Fruit fly (Drosophila melanogaster) whole organism, embryonic: ENCODE results near the gene SPARC.

Experiments used
- B-H1 ChIP-seq: fragments of 200-800 bp; sonication (Bioruptor generic); IDR thresholded peaks from 3 replicates; pipeline ENCODE4 v1.3.6; 2022; ENCODE audit warnings: missing biosample characterization, missing genetic modification characterization
- Bteb2 ChIP-seq: fragments of 200-800 bp; sonication (Bioruptor generic); optimal IDR thresholded peaks from 2 replicates; lab custom pipeline; 2016; ENCODE audit warnings: missing biosample characterization, missing genetic modification characterization
- CG11456 ChIP-seq: fragments of 200-800 bp; sonication (Bioruptor generic); IDR thresholded peaks from 3 replicates; pipeline ENCODE4 v1.3.6; 2022; ENCODE audit warnings: missing biosample characterization, missing genetic modification characterization
- CG11696 ChIP-seq: fragments of 200-800 bp; sonication (Bioruptor generic); IDR thresholded peaks from 2 replicates; pipeline ENCODE4 v1.3.6; 2022; ENCODE audit warnings: missing biosample characterization, missing genetic modification characterization
- CG12104 ChIP-seq: fragments of 200-800 bp; sonication (Bioruptor generic); optimal IDR thresholded peaks from 3 replicates; lab custom pipeline; 2016; ENCODE audit warnings: missing biosample characterization, missing genetic modification characterization
- CG15011 ChIP-seq: fragments of 200-800 bp; sonication (Bioruptor generic); optimal IDR thresholded peaks from 3 replicates; lab custom pipeline; 2018; ENCODE audit warnings: missing biosample characterization, mild to moderate bottlenecking, missing genetic modification characterization
- CG16815 ChIP-seq: fragments of 200-800 bp; sonication (Bioruptor generic); optimal IDR thresholded peaks from 3 replicates; lab custom pipeline; 2017; ENCODE audit warnings: missing biosample characterization, mild to moderate bottlenecking, missing genetic modification characterization
- CG18476 ChIP-seq: fragments of 200-800 bp; sonication (Bioruptor generic); optimal IDR thresholded peaks from 2 replicates; lab custom pipeline; 2016; ENCODE audit warnings: missing biosample characterization, mild to moderate bottlenecking, missing genetic modification characterization
- CG2199 ChIP-seq: fragments of 200-800 bp; sonication (Bioruptor generic); IDR thresholded peaks from 3 replicates; pipeline ENCODE4 v1.3.6; 2022; ENCODE audit warnings: missing biosample characterization, missing genetic modification characterization
- CG2202 ChIP-seq: fragments of 200-800 bp; sonication (Bioruptor generic); optimal IDR thresholded peaks from 2 replicates; lab custom pipeline; 2018; ENCODE audit warnings: missing biosample characterization, mild to moderate bottlenecking, missing genetic modification characterization
- CG31388 ChIP-seq: fragments of 200-800 bp; sonication (Bioruptor generic); optimal IDR thresholded peaks from 2 replicates; lab custom pipeline; 2016; ENCODE audit warnings: missing biosample characterization, missing genetic modification characterization
- CG33557 ChIP-seq: fragments of 200-800 bp; sonication (Bioruptor generic); optimal IDR thresholded peaks from 2 replicates; lab custom pipeline; 2019; ENCODE audit warnings: missing biosample characterization, mild to moderate bottlenecking, missing genetic modification characterization, moderate library complexity
- CG34422 ChIP-seq: fragments of 200-800 bp; sonication (Bioruptor generic); IDR thresholded peaks from 3 replicates; pipeline ENCODE4 v1.3.6; 2022; ENCODE audit warnings: missing biosample characterization, missing genetic modification characterization
- CG3995 ChIP-seq: fragments of 200-800 bp; sonication (Bioruptor generic); optimal IDR thresholded peaks from 3 replicates; lab custom pipeline; 2016; ENCODE audit warnings: missing biosample characterization, missing genetic modification characterization
- CG4360 ChIP-seq: fragments of 200-800 bp; sonication (Bioruptor generic); IDR thresholded peaks from 2 replicates; pipeline ENCODE4 v1.3.6; 2022; ENCODE audit warnings: missing biosample characterization, missing genetic modification characterization
- CG5180 ChIP-seq: fragments of 200-800 bp; sonication (Bioruptor generic); optimal IDR thresholded peaks from 3 replicates; lab custom pipeline; 2017; ENCODE audit warnings: missing biosample characterization, missing genetic modification characterization, mild to moderate bottlenecking, moderate library complexity, missing genetic modification reagents
- CG6683 ChIP-seq: fragments of 200-800 bp; sonication (Bioruptor generic); optimal IDR thresholded peaks from 2 replicates; lab custom pipeline; 2017; ENCODE audit warnings: missing biosample characterization, mild to moderate bottlenecking, missing genetic modification characterization, missing genetic modification reagents
- CG8290 ChIP-seq, 3 experiments: fragments of 200-800 bp; sonication (Bioruptor generic); optimal IDR thresholded peaks; 2 replicates each; lab custom pipeline; 2016 to 2019; ENCODE audit warnings: missing biosample characterization in 3 of 3, missing genetic modification characterization in 3 of 3, mild to moderate bottlenecking in 2 of 3, moderate library complexity in 1 of 3
- CG8359 ChIP-seq: fragments of 200-800 bp; sonication (Bioruptor generic); optimal IDR thresholded peaks from 2 replicates; lab custom pipeline; 2017; ENCODE audit warnings: missing biosample characterization, mild to moderate bottlenecking, missing genetic modification characterization, borderline replicate concordance
- CG8944 ChIP-seq: fragments of 200-800 bp; sonication (Bioruptor generic); optimal IDR thresholded peaks from 3 replicates; lab custom pipeline; 2016; ENCODE audit warnings: missing biosample characterization, missing genetic modification characterization
- CTCF ChIP-seq: fragments of 200-800 bp; sonication (Bioruptor generic); optimal IDR thresholded peaks from 2 replicates; lab custom pipeline; 2017; ENCODE audit warnings: missing biosample characterization, mild to moderate bottlenecking, missing genetic modification characterization, moderate library complexity
- Dp ChIP-seq: fragments of 200-800 bp; sonication (Bioruptor generic); optimal IDR thresholded peaks from 2 replicates; lab custom pipeline; 2018; ENCODE audit warnings: missing biosample characterization, mild to moderate bottlenecking, missing genetic modification characterization, moderate library complexity
- Gsc ChIP-seq: fragments of 200-800 bp; sonication (Bioruptor generic); IDR thresholded peaks from 2 replicates; pipeline ENCODE4 v1.3.6; 2022; ENCODE audit warnings: missing biosample characterization, missing genetic modification characterization
- HLH3B ChIP-seq: fragments of 200-800 bp; sonication (Bioruptor generic); IDR thresholded peaks from 2 replicates; pipeline ENCODE4 v1.3.6; 2022; ENCODE audit warnings: missing biosample characterization, missing genetic modification characterization
- MESR4 ChIP-seq: fragments of 200-800 bp; sonication (Bioruptor generic); optimal IDR thresholded peaks from 2 replicates; lab custom pipeline; 2018; ENCODE audit warnings: missing biosample characterization, mild to moderate bottlenecking, missing genetic modification characterization, moderate library complexity
- NC2β ChIP-seq: fragments of 200-800 bp; sonication (Bioruptor generic); optimal IDR thresholded peaks from 2 replicates; lab custom pipeline; 2016; ENCODE audit warnings: missing biosample characterization, missing genetic modification characterization
- Pdp1 ChIP-seq, 2 experiments: fragments of 200-800 bp; sonication (Bioruptor generic); optimal IDR thresholded peaks; 3 replicates each; lab custom pipeline; 2016; ENCODE audit warnings: missing biosample characterization in 2 of 2, missing genetic modification characterization in 2 of 2, mild to moderate bottlenecking in 1 of 2, moderate library complexity in 1 of 2
- Ptx1 ChIP-seq: fragments of 200-800 bp; sonication (Bioruptor generic); IDR thresholded peaks from 2 replicates; pipeline ENCODE4 v1.3.6; 2022; ENCODE audit warnings: missing biosample characterization, missing genetic modification characterization
- Trl ChIP-seq, 3 experiments: fragments of >200 bp in 2 of 3; fragments of 200-800 bp in 1 of 3; sonication (Bioruptor generic) in 1 of 3; optimal IDR thresholded peaks; 2 replicates in 1 of 3; 3 replicates in 2 of 3; lab custom pipeline; 2016 to 2017; ENCODE audit warnings: missing biosample characterization in 1 of 3, missing genetic modification characterization in 1 of 3
- Xrp1 ChIP-seq: fragments of 200-800 bp; sonication (Bioruptor generic); IDR thresholded peaks from 2 replicates; pipeline ENCODE4 v1.3.6; 2022; ENCODE audit warnings: missing biosample characterization, missing genetic modification characterization
- cas ChIP-seq: fragments of 200-800 bp; sonication (Bioruptor generic); IDR thresholded peaks from 2 replicates; pipeline ENCODE4 v1.3.6; 2022; ENCODE audit warnings: missing biosample characterization, missing genetic modification characterization
- cg ChIP-seq: fragments of 200-800 bp; sonication (Bioruptor generic); optimal IDR thresholded peaks from 3 replicates; lab custom pipeline; 2019; ENCODE audit warnings: missing biosample characterization, mild to moderate bottlenecking, missing genetic modification characterization, moderate library complexity
- chinmo ChIP-seq: fragments of 200-800 bp; sonication (Bioruptor generic); IDR thresholded peaks from 4 replicates; pipeline ENCODE4 v1.3.6; 2022; ENCODE audit warnings: missing biosample characterization, missing genetic modification characterization; ENCODE audit not compliant: partially characterized antibody
- crc ChIP-seq: fragments of 200-800 bp; sonication (Bioruptor generic); optimal IDR thresholded peaks from 2 replicates; lab custom pipeline; 2016; ENCODE audit warnings: missing biosample characterization, missing genetic modification characterization
- crol ChIP-seq: fragments of 200-800 bp; sonication (Bioruptor generic); IDR thresholded peaks from 2 replicates; pipeline ENCODE4 v1.3.6; 2022; ENCODE audit warnings: missing biosample characterization, missing genetic modification characterization
- cwo ChIP-seq: fragments of 200-800 bp; sonication (Bioruptor generic); optimal IDR thresholded peaks from 3 replicates; lab custom pipeline; 2017; ENCODE audit warnings: missing biosample characterization, missing genetic modification characterization, mild to moderate bottlenecking, moderate library complexity, missing genetic modification reagents
- her ChIP-seq: fragments of 200-800 bp; sonication (Bioruptor generic); optimal IDR thresholded peaks from 2 replicates; lab custom pipeline; 2016; ENCODE audit warnings: missing biosample characterization, missing genetic modification characterization
- knrl ChIP-seq: fragments of 200-800 bp; sonication (Bioruptor generic); IDR thresholded peaks from 3 replicates; pipeline ENCODE4 v1.3.6; 2022; ENCODE audit warnings: missing biosample characterization, missing genetic modification characterization; ENCODE audit not compliant: partially characterized antibody
- luna ChIP-seq: fragments of 200-800 bp; sonication (Bioruptor generic); optimal IDR thresholded peaks from 2 replicates; lab custom pipeline; 2016; ENCODE audit warnings: missing biosample characterization, missing genetic modification characterization
- nau ChIP-seq: fragments of 200-800 bp; sonication (Bioruptor generic); optimal IDR thresholded peaks from 3 replicates; lab custom pipeline; 2017; ENCODE audit warnings: missing biosample characterization, mild to moderate bottlenecking, missing genetic modification characterization, missing genetic modification reagents
- pfk ChIP-seq: fragments of 200-800 bp; sonication (Bioruptor generic); optimal IDR thresholded peaks from 2 replicates; lab custom pipeline; 2018; ENCODE audit warnings: missing biosample characterization, mild to moderate bottlenecking, missing genetic modification characterization, moderate library complexity
- psq ChIP-seq: fragments of 200-800 bp; sonication (Bioruptor generic); optimal IDR thresholded peaks from 2 replicates; lab custom pipeline; 2017; ENCODE audit warnings: missing biosample characterization, missing genetic modification characterization
- sd ChIP-seq: fragments of 200-800 bp; sonication (Bioruptor generic); optimal IDR thresholded peaks from 3 replicates; lab custom pipeline; 2018; ENCODE audit warnings: missing biosample characterization, mild to moderate bottlenecking, missing genetic modification characterization, moderate library complexity
- sna ChIP-seq: fragments of 200-800 bp; sonication (Bioruptor generic); IDR thresholded peaks from 2 replicates; pipeline ENCODE4 v1.3.6; 2022; ENCODE audit warnings: missing biosample characterization, missing genetic modification characterization; ENCODE audit not compliant: partially characterized antibody
- sr ChIP-seq: fragments of 200-800 bp; sonication (Bioruptor generic); IDR thresholded peaks from 3 replicates; pipeline ENCODE4 v1.3.6; 2022; ENCODE audit warnings: missing biosample characterization, missing genetic modification characterization
- tll ChIP-seq, 2 experiments: fragments of 200-800 bp in 1 of 2; fragments of >200 bp in 1 of 2; sonication (Bioruptor generic) in 1 of 2; optimal IDR thresholded peaks; 2 replicates each; lab custom pipeline; 2017 to 2019; ENCODE audit warnings: missing biosample characterization in 2 of 2, missing genetic modification characterization in 2 of 2, mild to moderate bottlenecking in 1 of 2, moderate library complexity in 1 of 2
- ttk ChIP-seq: fragments of 200-800 bp; sonication (Bioruptor generic); IDR thresholded peaks from 2 replicates; pipeline ENCODE4 v2.1.2; 2022; ENCODE audit warnings: missing biosample characterization, missing genetic modification characterization
- vvl ChIP-seq: fragments of 200-800 bp; sonication (Bioruptor generic); IDR thresholded peaks from 2 replicates; pipeline ENCODE4 v1.3.6; 2022; ENCODE audit warnings: missing biosample characterization, missing genetic modification characterization
- wek ChIP-seq: fragments of 200-800 bp; sonication (Bioruptor generic); optimal IDR thresholded peaks from 3 replicates; lab custom pipeline; 2018; ENCODE audit warnings: missing biosample characterization, mild to moderate bottlenecking, missing genetic modification characterization, moderate library complexity

The SPARC gene

DNA sequence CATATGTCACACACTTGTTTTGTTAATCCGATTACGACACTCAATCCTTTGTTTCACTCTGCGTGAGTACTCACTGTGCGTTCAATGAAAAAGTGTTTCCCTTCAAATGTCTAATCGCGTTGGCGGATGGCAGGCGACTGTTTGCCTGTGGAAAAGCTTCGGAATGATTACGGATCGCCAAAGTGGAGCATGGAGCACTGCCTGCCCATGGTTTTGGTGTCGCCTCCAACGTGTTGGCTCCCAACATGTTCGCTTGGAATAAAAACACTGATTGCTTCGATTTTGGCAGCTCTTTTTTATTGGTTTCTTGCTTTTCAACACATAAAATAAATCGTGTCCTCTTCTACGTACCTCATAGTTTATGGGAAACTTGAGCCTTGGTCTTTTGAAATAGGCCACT lies at the start of gene SPARC:
Gene SPARC (minus strand): TSS at position 144 of the 400 bp plus-strand sequence.
- no peak for TF ChIP-seq Bteb2 (GFP tag; lab: Kevin White, UChicago)
- no peak for TF ChIP-seq CG33557 (GFP tag; lab: Kevin White, UChicago)
- no peak for TF ChIP-seq CG16815
- peak in 1 of 2 experiments; percentile 55 for TF ChIP-seq Pdp1 (GFP tag; optimal IDR thresholded peaks at IDR 0.05; lab: Kevin White, UChicago)
- TF ChIP-seq CG2202: no peak
- TF ChIP-seq CG5180 (GFP tag; lab: Kevin White, UChicago): peak; percentile 98
- TF ChIP-seq sna (GFP tag; lab: Robert Waterston, UW): no peak

DNA sequence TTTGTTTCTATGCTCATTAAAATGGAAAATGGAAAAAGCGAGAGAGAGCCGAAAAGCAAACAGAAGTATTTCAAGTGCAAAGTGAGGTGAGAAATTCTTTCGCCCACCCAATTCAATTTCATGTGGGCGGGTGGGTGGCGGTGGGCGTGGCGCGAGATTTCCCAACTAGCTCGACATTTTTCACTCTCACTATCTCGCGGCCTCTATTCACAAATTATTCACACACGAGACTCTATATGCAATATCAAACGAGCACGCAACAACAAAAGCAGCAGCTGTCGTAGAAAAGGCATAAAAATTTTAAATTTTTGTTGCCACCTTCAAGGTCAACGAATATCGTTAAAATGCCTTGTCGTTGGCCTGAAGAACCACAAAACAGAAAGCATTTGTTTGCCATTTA lies 47.1 kb upstream of the SPARC start:
- TF ChIP-seq CG34422 (GFP tag; lab: Robert Waterston, UW): no peak
- no peak for TF ChIP-seq CG8359
- TF ChIP-seq chinmo: peak; percentile 77; the same call in 1 of the 4 replicates
- TF ChIP-seq luna (GFP tag; lab: Kevin White, UChicago): no peak
- no peak for TF ChIP-seq Xrp1 (GFP tag; lab: Robert Waterston, UW)
- no peak for TF ChIP-seq CG6683 (GFP tag; lab: Kevin White, UChicago)
- TF ChIP-seq Dp (GFP tag; lab: Kevin White, UChicago): no peak
- no peak for TF ChIP-seq CG18476 (GFP tag; lab: Kevin White, UChicago)
- TF ChIP-seq her (GFP tag; lab: Kevin White, UChicago): no peak
- TF ChIP-seq sd (tag; lab: Kevin White, UChicago): peak; percentile 83
- no peak for TF ChIP-seq Gsc (GFP tag; lab: Robert Waterston, UW)
- no peak for TF ChIP-seq CG2199 (GFP tag; lab: Robert Waterston, UW)
- TF ChIP-seq ttk (GFP tag; lab: Robert Waterston, UW): no peak
- no peak for TF ChIP-seq psq (GFP tag; lab: Kevin White, UChicago)
- no peak for TF ChIP-seq CG11456 (GFP tag; lab: Robert Waterston, UW)
- 0 out of 2 replicates have a peak, but pooled peaks have one; percentile 7 for TF ChIP-seq cas (GFP tag; lab: Robert Waterston, UW)
- no peak for TF ChIP-seq knrl
- TF ChIP-seq sr (GFP tag; lab: Robert Waterston, UW): peak; percentile 94
- TF ChIP-seq CG11696 (GFP tag; lab: Robert Waterston, UW): no peak
- TF ChIP-seq CG5180 (GFP tag; lab: Kevin White, UChicago): peak; percentile 8
- TF ChIP-seq wek: no peak
- TF ChIP-seq cwo (GFP tag; lab: Kevin White, UChicago): peak; percentile 27
- no peak for TF ChIP-seq B-H1
- no peak for TF ChIP-seq tll (GFP tag; optimal IDR thresholded peaks at IDR 0.05; lab: Kevin White, UChicago)
- TF ChIP-seq nau (GFP tag; lab: Kevin White, UChicago): peak; percentile 17
- TF ChIP-seq CG4360: peak; percentile 55; the same call in 1 of the 2 replicates
- TF ChIP-seq vvl (GFP tag; lab: Robert Waterston, UW): 0 out of 2 replicates have a peak, but pooled peaks have one; percentile 32
- no peak for TF ChIP-seq CG8290 (GFP tag; optimal IDR thresholded peaks at IDR 0.05; lab: Kevin White, UChicago)
- no peak for TF ChIP-seq CG8290 (tag; optimal IDR thresholded peaks at IDR 0.05; lab: Kevin White, UChicago)
- TF ChIP-seq, all 482 proteins: peak for 9

DNA sequence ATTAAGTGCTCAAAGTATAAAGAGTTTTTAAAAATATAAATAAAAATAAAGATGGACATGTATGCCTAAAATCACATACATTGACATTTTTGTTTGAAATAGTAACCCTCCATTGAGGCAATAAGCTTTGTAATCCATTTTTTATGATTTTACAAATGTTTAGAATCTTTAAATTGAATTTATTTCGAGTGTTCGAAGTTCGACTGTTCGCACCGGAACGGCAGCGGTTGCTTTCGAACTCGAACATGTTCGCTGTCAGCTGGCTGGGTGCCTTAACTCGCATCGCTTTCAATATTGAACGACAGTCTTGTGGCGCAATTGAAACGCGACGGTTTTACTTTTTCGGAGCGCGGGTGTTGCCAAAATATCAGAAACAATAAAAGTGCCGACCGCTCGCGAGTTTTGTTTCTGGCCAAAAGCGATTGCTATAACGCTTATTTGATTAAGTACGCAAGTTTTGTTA lies 43.7 kb upstream of the SPARC start, which contains the start of gene CG46339:
Gene CG46339 (plus strand): TSS at position 299 of the 463 bp plus-strand sequence.
- TF ChIP-seq pfk (GFP tag; lab: Kevin White, UChicago): peak; percentile 52
- no peak for TF ChIP-seq CTCF
- no peak for TF ChIP-seq HLH3B
- no peak for TF ChIP-seq NC2β (GFP tag; lab: Kevin White, UChicago)
- no peak for TF ChIP-seq CG8944
- TF ChIP-seq crc: no peak
- no peak for TF ChIP-seq CG3995
- no peak for TF ChIP-seq crol
- no peak for TF ChIP-seq CG31388 (GFP tag; lab: Kevin White, UChicago)
- TF ChIP-seq CG15011 (GFP tag; lab: Kevin White, UChicago): peak; percentile 54
- peak; percentile 33 for TF ChIP-seq MESR4 (GFP tag; lab: Kevin White, UChicago)
- no peak for TF ChIP-seq cg (GFP tag; lab: Kevin White, UChicago)
- TF ChIP-seq Ptx1 (GFP tag; lab: Robert Waterston, UW): peak; percentile 56
- TF ChIP-seq Trl (optimal IDR thresholded peaks at IDR 0.05; lab: Kevin White, UChicago): no peak
- TF ChIP-seq Trl (GFP tag; optimal IDR thresholded peaks at IDR 0.05; lab: Kevin White, UChicago): peak; percentile 36
- TF ChIP-seq CG12104 (GFP tag; lab: Kevin White, UChicago): no peak
